Worm (Caenorhabditis elegans): ENCODE results near the gene H12I13.1.

Gene H12I13.1

DNA sequence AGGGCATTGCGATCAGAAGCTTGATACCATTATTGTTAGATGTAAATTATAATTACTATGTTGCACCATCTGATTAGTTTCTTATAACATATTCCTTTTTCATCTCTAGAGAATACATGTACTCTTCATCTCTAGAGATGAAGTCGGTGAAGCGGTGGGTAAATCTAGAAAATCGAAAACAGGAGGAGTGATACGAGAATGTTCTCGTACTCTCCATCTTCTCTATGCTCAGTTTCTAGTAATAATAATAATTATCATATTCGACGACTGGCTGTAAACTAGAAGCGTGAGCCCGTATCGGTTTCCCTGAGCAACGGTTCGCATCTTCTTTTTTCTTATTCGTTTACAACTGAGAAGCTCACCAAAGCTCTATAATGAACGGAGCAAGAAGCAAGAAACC is 40.8 kb upstream of the H12I13.1 start:
- no peak for TF ChIP-seq snpc-4 (tag; optimal IDR thresholded peaks at IDR 0.05)
- no peak for TF ChIP-seq skn-1 (tag; optimal IDR thresholded peaks at IDR 0.05)
- no peak for TF ChIP-seq unc-55 (GFP tag; optimal IDR thresholded peaks at IDR 0.05)
- TF ChIP-seq nhr-129 (tag; optimal IDR thresholded peaks at IDR 0.05): no peak
- TF ChIP-seq gmeb-1 (tag; optimal IDR thresholded peaks at IDR 0.05): no peak
- no peak for TF ChIP-seq nhr-21 (tag; optimal IDR thresholded peaks at IDR 0.05)
- TF ChIP-seq ZK546.5 (tag; optimal IDR thresholded peaks at IDR 0.05): no peak
- no peak for TF ChIP-seq fos-1 (tag; optimal IDR thresholded peaks at IDR 0.05)
- no peak for TF ChIP-seq ceh-16 (tag; optimal IDR thresholded peaks at IDR 0.05)
- no peak for TF ChIP-seq nhr-6 (tag; optimal IDR thresholded peaks at IDR 0.05)
- no peak for TF ChIP-seq lsy-2 (tag; optimal IDR thresholded peaks at IDR 0.05)
- no peak for TF ChIP-seq sem-4 (tag; optimal IDR thresholded peaks at IDR 0.05)
- no peak for TF ChIP-seq lin-11 (tag; optimal IDR thresholded peaks at IDR 0.05)
- no peak for TF ChIP-seq R02D3.7 (tag; optimal IDR thresholded peaks at IDR 0.05)
- no peak for TF ChIP-seq ztf-4 (tag; optimal IDR thresholded peaks at IDR 0.05)
- no peak for TF ChIP-seq ztf-1 (GFP tag; conservative IDR thresholded peaks at IDR 0.05)
- TF ChIP-seq alr-1 (tag; optimal IDR thresholded peaks at IDR 0.05): no peak
- no peak for TF ChIP-seq aly-2 (tag; optimal IDR thresholded peaks at IDR 0.05)
- no peak for TF ChIP-seq unc-62 (GFP tag; optimal IDR thresholded peaks at IDR 0.05)
- TF ChIP-seq egl-27 (tag; optimal IDR thresholded peaks at IDR 0.05): no peak

DNA sequence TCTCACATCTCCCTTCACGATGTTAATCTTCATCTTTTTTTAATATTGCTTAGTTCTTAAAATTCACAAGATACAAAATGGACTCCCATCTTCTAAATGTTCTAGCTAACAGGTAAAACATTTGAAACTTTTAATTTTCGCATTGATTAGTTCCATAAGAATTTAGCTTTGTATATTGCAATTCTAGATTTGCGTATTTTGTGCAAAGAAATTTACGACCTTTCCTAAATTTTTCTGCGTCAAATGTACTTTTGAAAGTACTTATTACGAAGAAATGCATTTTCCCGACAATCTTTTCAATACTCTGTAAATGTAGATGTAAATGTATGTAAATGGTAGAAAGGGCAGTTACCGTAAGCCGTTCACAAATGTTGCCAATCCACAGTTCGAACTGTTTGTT is 37.0 kb upstream of the H12I13.1 start:
- TF ChIP-seq nhr-10 (tag; optimal IDR thresholded peaks at IDR 0.05) (no peak), gmeb-1 (tag; optimal IDR thresholded peaks at IDR 0.05) (no peak), sma-3 (GFP tag; optimal IDR thresholded peaks at IDR 0.05) (no peak), lin-39 (tag; optimal IDR thresholded peaks at IDR 0.05) (no peak), lsy-2 (tag; optimal IDR thresholded peaks at IDR 0.05) (no peak), nhr-21 (tag; optimal IDR thresholded peaks at IDR 0.05) (no peak), alr-1 (tag; optimal IDR thresholded peaks at IDR 0.05) (no peak), skn-1 (tag; optimal IDR thresholded peaks at IDR 0.05) (no peak), mbf-1 (tag; optimal IDR thresholded peaks at IDR 0.05) (no peak), ceh-16 (tag; optimal IDR thresholded peaks at IDR 0.05) (no peak), elt-3 (tag; optimal IDR thresholded peaks at IDR 0.05) (no peak), R02D3.7 (tag; optimal IDR thresholded peaks at IDR 0.05) (no peak), nhr-11 (tag; optimal IDR thresholded peaks at IDR 0.05) (no peak), aly-2 (tag; optimal IDR thresholded peaks at IDR 0.05) (no peak)

DNA sequence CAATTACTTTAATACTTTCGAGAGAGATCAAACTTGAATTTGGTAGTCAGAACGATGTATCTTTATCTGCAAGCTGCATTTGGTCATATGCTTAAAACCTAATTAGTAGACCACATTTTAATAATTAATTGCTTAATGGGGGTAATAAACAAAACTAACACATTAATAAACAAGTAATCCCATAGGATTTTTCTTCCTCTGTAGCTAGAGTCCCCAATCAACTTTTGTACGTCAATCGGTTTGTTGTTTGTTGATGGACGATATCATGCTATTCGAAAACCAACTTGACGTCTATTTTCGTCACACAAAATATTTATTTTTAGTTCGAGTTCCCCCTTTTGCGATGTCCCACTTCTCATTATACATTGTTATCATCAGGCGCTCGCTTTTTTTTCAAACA is 34.5 kb upstream of the H12I13.1 start:
- TF ChIP-seq unc-55 (GFP tag; optimal IDR thresholded peaks at IDR 0.05) (no peak), mdl-1 (tag; optimal IDR thresholded peaks at IDR 0.05) (no peak), elt-3 (tag; optimal IDR thresholded peaks at IDR 0.05) (no peak), lin-11 (tag; optimal IDR thresholded peaks at IDR 0.05) (no peak), nhr-77 (tag; optimal IDR thresholded peaks at IDR 0.05) (no peak), mab-5 (tag; optimal IDR thresholded peaks at IDR 0.05) (no peak), sma-9 (GFP tag; optimal IDR thresholded peaks at IDR 0.05) (no peak), sma-9 (tag; optimal IDR thresholded peaks at IDR 0.05) (no peak), gmeb-1 (tag; optimal IDR thresholded peaks at IDR 0.05) (no peak), nhr-237 (tag; optimal IDR thresholded peaks at IDR 0.05) (no peak), Y55F3AM.14 (GFP tag; optimal IDR thresholded peaks at IDR 0.05) (no peak)

DNA sequence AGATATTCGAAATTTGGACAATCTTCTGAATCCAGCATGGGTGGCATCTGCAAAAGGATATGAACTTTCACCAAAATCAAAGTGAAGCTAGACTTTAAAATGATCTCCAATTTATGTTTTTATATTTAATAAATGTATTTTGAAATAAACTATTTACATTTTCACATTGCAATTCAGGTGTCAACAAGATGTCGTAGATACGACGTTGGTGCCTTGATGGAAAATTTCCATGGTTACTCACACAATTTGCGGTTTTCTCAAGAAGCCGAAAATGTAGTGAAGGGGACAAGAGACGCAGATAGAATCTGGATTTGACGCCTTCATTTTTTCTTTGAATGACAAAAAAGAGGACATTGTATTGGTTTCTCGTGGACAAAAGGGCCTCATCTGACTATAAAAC is 32.5 kb upstream of the H12I13.1 start, which contains the start of gene rgs-3:
Gene rgs-3 (plus strand): TSS at position 301 of the 400 bp plus-strand sequence.
- TF ChIP-seq egl-27 (tag; optimal IDR thresholded peaks at IDR 0.05): no peak
- TF ChIP-seq ceh-82 (tag; optimal IDR thresholded peaks at IDR 0.05): no peak
- no peak for TF ChIP-seq nhr-10 (tag; optimal IDR thresholded peaks at IDR 0.05)
- TF ChIP-seq ama-1 (optimal IDR thresholded peaks at IDR 0.05): no peak
- TF ChIP-seq lin-39 (tag; optimal IDR thresholded peaks at IDR 0.05): no peak
- no peak for TF ChIP-seq F13H6.1 (tag; optimal IDR thresholded peaks at IDR 0.05)
- TF ChIP-seq peb-1 (tag; optimal IDR thresholded peaks at IDR 0.05): no peak
- no peak for TF ChIP-seq lin-13 (GFP tag; optimal IDR thresholded peaks at IDR 0.05)
- no peak for TF ChIP-seq snpc-4 (tag; optimal IDR thresholded peaks at IDR 0.05)

Data from whole organism, L2 larva.